Fruit fly (Drosophila melanogaster) whole organism, prepupa: ENCODE data around the gene CG2202.

Source experiments
- CG11294 ChIP-seq: fragments of 200-800 bp; sonication (Bioruptor generic); IDR thresholded peaks from 2 replicates; pipeline ENCODE4 v1.3.6; 2022; ENCODE audit warnings: missing biosample characterization, missing genetic modification characterization
- CG34406 ChIP-seq: fragments of 200-800 bp; sonication (Bioruptor generic); optimal IDR thresholded peaks from 3 replicates; lab custom pipeline; 2016; ENCODE audit warnings: missing biosample characterization, missing genetic modification characterization
- CG4318 ChIP-seq: fragments of 200-800 bp; sonication (Bioruptor generic); optimal IDR thresholded peaks from 3 replicates; lab custom pipeline; 2017; ENCODE audit warnings: missing biosample characterization, mild to moderate bottlenecking, missing genetic modification characterization
- CG8319 ChIP-seq: fragments of 200-800 bp; sonication (Bioruptor generic); optimal IDR thresholded peaks from 3 replicates; lab custom pipeline; 2016; ENCODE audit warnings: missing biosample characterization, missing genetic modification characterization
- Ets21C ChIP-seq: fragments of 200-800 bp; sonication (Bioruptor generic); optimal IDR thresholded peaks from 3 replicates; lab custom pipeline; 2016; ENCODE audit warnings: missing biosample characterization, missing genetic modification characterization
- Hr39 ChIP-seq: fragments of 200-800 bp; sonication (Bioruptor generic); optimal IDR thresholded peaks from 2 replicates; lab custom pipeline; 2016; ENCODE audit warnings: missing biosample characterization, missing genetic modification characterization
- cyc ChIP-seq: fragments of 200-800 bp; sonication (Bioruptor generic); optimal IDR thresholded peaks from 3 replicates; lab custom pipeline; 2016; ENCODE audit warnings: missing biosample characterization, missing genetic modification characterization
- ss ChIP-seq, 2 experiments: fragments of 200-800 bp; sonication (Bioruptor generic); optimal IDR thresholded peaks; 2 replicates in 1 of 2; 3 replicates in 1 of 2; lab custom pipeline; 2017 to 2018; ENCODE audit warnings: mild to moderate bottlenecking in 2 of 2, missing biosample characterization in 2 of 2, missing genetic modification characterization in 2 of 2, moderate library complexity in 1 of 2

dm6 chrX:10808684-10809083 lies 39.9 kb upstream of the CG2202 start:
- TF ChIP-seq CG11294 (GFP tag; lab: Robert Waterston, UW) (no peak), CG8319 (no peak), Hr39 (GFP tag; lab: Kevin White, UChicago) (no peak), ss (GFP tag; optimal IDR thresholded peaks at IDR 0.05; lab: Kevin White, UChicago) (no peak), CG4318 (GFP tag; lab: Kevin White, UChicago) (no peak), CG34406 (no peak), Ets21C (GFP tag; lab: Kevin White, UChicago) (no peak), cyc (GFP tag; lab: Kevin White, UChicago) (no peak)
